Fruit fly (Drosophila melanogaster) whole organism: ENCODE results near the gene Rnf146.

Source experiments
- CG8478 ChIP-seq: fragments of >200 bp; optimal IDR thresholded peaks from 2 replicates; lab custom pipeline; 2018; ENCODE audit warnings: inconsistent platforms
- Dll ChIP-seq: fragments of >200 bp; optimal IDR thresholded peaks from 2 replicates; lab custom pipeline; 2017
- EcR ChIP-seq, 2 experiments: fragments of >200 bp; optimal IDR thresholded peaks; 2 replicates each; lab custom pipeline; 2017; ENCODE audit warnings: missing biosample characterization in 2 of 2, missing genetic modification characterization in 2 of 2, missing genetic modification reagents in 2 of 2
- pan ChIP-seq: fragments of >200 bp; optimal IDR thresholded peaks from 2 replicates; lab custom pipeline; 2017
- psq ChIP-seq: fragments of >200 bp; optimal IDR thresholded peaks from 2 replicates; lab custom pipeline; 2017
- usp ChIP-seq: fragments of >200 bp; optimal IDR thresholded peaks from 2 replicates; lab custom pipeline; 2017; ENCODE audit warnings: missing biosample characterization, missing genetic modification characterization, mixed read lengths

Gene Rnf146

dm6 chr3L:19618072-19618958, 24.3 kb downstream of the Rnf146 start, which contains the start of gene asf1:
asf1 (plus strand) TSS chr3L:19618894.
- TF ChIP-seq usp (GFP tag; lab: Kevin White, UChicago) (no peak), pan (no peak), psq (no peak), Dll (no peak)

dm6 chr3L:19612172-19612571, 30.4 kb downstream of the Rnf146 start, which contains the start of the genes Lon and PIG-F:
Lon (minus strand) TSS chr3L:19612199.
PIG-F (plus strand) TSS chr3L:19612455.
- TF ChIP-seq Dll (no peak), pan (no peak), EcR (GFP tag; optimal IDR thresholded peaks at IDR 0.05; lab: Kevin White, UChicago) (no peak), psq (no peak), CG8478 (lab: Kevin White, UChicago) (no peak), usp (GFP tag; lab: Kevin White, UChicago) (no peak)

dm6 chr3L:19605974-19606497, 36.6 kb downstream of the Rnf146 start, which contains the start of the genes lush and CG9372:
lush (minus strand) TSS chr3L:19606090.
CG9372 (plus strand) TSS chr3L:19606208.
- no peak for TF ChIP-seq Dll
- no peak for TF ChIP-seq EcR (GFP tag; optimal IDR thresholded peaks at IDR 0.05; lab: Kevin White, UChicago)
- TF ChIP-seq CG8478 (lab: Kevin White, UChicago), result no peak
- no peak for TF ChIP-seq psq
- TF ChIP-seq pan, result no peak
- no peak for TF ChIP-seq usp (GFP tag; lab: Kevin White, UChicago)

dm6 chr3L:19601413-19601812, 41.2 kb downstream of the Rnf146 start, which contains the start of gene CG9368:
CG9368 (plus strand) TSS chr3L:19601633.
- TF ChIP-seq psq, result no peak
- no peak for TF ChIP-seq Dll
- TF ChIP-seq CG8478 (lab: Kevin White, UChicago), result no peak
- no peak for TF ChIP-seq EcR (GFP tag; optimal IDR thresholded peaks at IDR 0.05; lab: Kevin White, UChicago)
- no peak for TF ChIP-seq usp (GFP tag; lab: Kevin White, UChicago)
- TF ChIP-seq pan, result no peak

- TF ChIP-seq usp (GFP tag; lab: Kevin White, UChicago), result no peak
- TF ChIP-seq pan, result no peak
- TF ChIP-seq Dll, result no peak
- TF ChIP-seq EcR (GFP tag; optimal IDR thresholded peaks at IDR 0.05; lab: Kevin White, UChicago), result no peak
- TF ChIP-seq psq, result no peak
- no peak for TF ChIP-seq CG8478 (lab: Kevin White, UChicago)
Measured at dm6 chr3L:19598369-19599148, 44.1 kb downstream of the Rnf146 start, which contains the start of the genes ash1 and Taf6. ash1 (minus strand) TSS chr3L:19598755. Taf6 (plus strand) TSS chr3L:19599088.

dm6 chr3L:19590422-19590821, 52.2 kb downstream of the Rnf146 start, which contains the start of gene CG14100:
CG14100 (minus strand) TSS chr3L:19590524.
- TF ChIP-seq CG8478 (lab: Kevin White, UChicago) (no peak), usp (GFP tag; lab: Kevin White, UChicago) (no peak), EcR (GFP tag; optimal IDR thresholded peaks at IDR 0.05; lab: Kevin White, UChicago) (no peak), pan (no peak), psq (no peak)
